Fruit fly (Drosophila melanogaster) whole organism, embryonic: ENCODE data around the gene Gr89a.

Experiments used
- Adf1 ChIP-seq: fragments of 200-800 bp; sonication (Bioruptor generic); IDR thresholded peaks from 2 replicates; pipeline ENCODE4 v1.3.6; 2022; ENCODE audit warnings: missing biosample characterization, missing genetic modification characterization
- CG10959 ChIP-seq: fragments of 200-800 bp; sonication (Bioruptor generic); IDR thresholded peaks from 2 replicates; pipeline ENCODE4 v1.3.6; 2022; ENCODE audit warnings: missing biosample characterization, missing genetic modification characterization
- CG11456 ChIP-seq: fragments of 200-800 bp; sonication (Bioruptor generic); IDR thresholded peaks from 3 replicates; pipeline ENCODE4 v1.3.6; 2022; ENCODE audit warnings: missing biosample characterization, missing genetic modification characterization
- CG12219 ChIP-seq: fragments of 200-800 bp; sonication (Bioruptor generic); optimal IDR thresholded peaks from 3 replicates; lab custom pipeline; 2018; ENCODE audit warnings: missing biosample characterization, mild to moderate bottlenecking, missing genetic modification characterization
- CG1233 ChIP-seq: fragments of 200-800 bp; sonication (Bioruptor generic); optimal IDR thresholded peaks from 4 replicates; lab custom pipeline; 2018; ENCODE audit warnings: missing biosample characterization, mild to moderate bottlenecking, missing genetic modification characterization
- CG12391 ChIP-seq: fragments of 200-800 bp; sonication (Bioruptor generic); optimal IDR thresholded peaks from 3 replicates; lab custom pipeline; 2018; ENCODE audit warnings: missing biosample characterization, mild to moderate bottlenecking, missing genetic modification characterization, moderate library complexity
- CG13775 ChIP-seq: fragments of 200-800 bp; sonication (Bioruptor generic); optimal IDR thresholded peaks from 3 replicates; lab custom pipeline; 2017; ENCODE audit warnings: missing biosample characterization, mild to moderate bottlenecking, missing genetic modification characterization
- CG1603 ChIP-seq: fragments of 200-800 bp; sonication (Bioruptor generic); optimal IDR thresholded peaks from 2 replicates; lab custom pipeline; 2019; ENCODE audit warnings: missing biosample characterization, mild to moderate bottlenecking, missing genetic modification characterization, moderate library complexity
- CG16863 ChIP-seq: fragments of 200-800 bp; sonication (Bioruptor generic); optimal IDR thresholded peaks from 3 replicates; lab custom pipeline; 2016; ENCODE audit warnings: missing biosample characterization, missing genetic modification characterization
- CG17186 ChIP-seq: fragments of 200-800 bp; sonication (Bioruptor generic); optimal IDR thresholded peaks from 3 replicates; lab custom pipeline; 2017; ENCODE audit warnings: missing biosample characterization, missing genetic modification reagents, missing genetic modification characterization
- CG17328 ChIP-seq: fragments of 200-800 bp; sonication (Bioruptor generic); IDR thresholded peaks from 2 replicates; pipeline ENCODE4 v1.3.6; 2022; ENCODE audit warnings: missing biosample characterization, missing genetic modification characterization
- CG18011 ChIP-seq: fragments of 200-800 bp; sonication (Bioruptor generic); optimal IDR thresholded peaks from 2 replicates; lab custom pipeline; 2017; ENCODE audit warnings: missing biosample characterization, missing genetic modification characterization, mild to moderate bottlenecking, moderate library complexity, missing genotype
- CG18262 ChIP-seq: fragments of 200-800 bp; optimal IDR thresholded peaks from 3 replicates; lab custom pipeline; 2019; ENCODE audit warnings: missing biosample characterization, mild to moderate bottlenecking, missing genetic modification characterization, moderate library complexity
- CG2889 ChIP-seq: fragments of 200-800 bp; sonication (Bioruptor generic); IDR thresholded peaks from 3 replicates; pipeline ENCODE4 v1.3.6; 2022; ENCODE audit warnings: missing biosample characterization, missing genetic modification characterization
- CG3065 ChIP-seq: fragments of 200-800 bp; sonication (Bioruptor generic); optimal IDR thresholded peaks from 2 replicates; lab custom pipeline; 2016; ENCODE audit warnings: missing biosample characterization, missing genetic modification characterization
- CG33213 ChIP-seq: fragments of 200-800 bp; sonication (Bioruptor generic); optimal IDR thresholded peaks from 3 replicates; lab custom pipeline; 2016; ENCODE audit warnings: missing biosample characterization, missing genetic modification characterization
- CG6689 ChIP-seq: fragments of 200-800 bp; sonication (Bioruptor generic); IDR thresholded peaks from 2 replicates; pipeline ENCODE4 v1.3.6; 2022; ENCODE audit warnings: missing biosample characterization, missing genetic modification characterization
- CG6854 ChIP-seq: fragments of 200-800 bp; sonication (Bioruptor generic); optimal IDR thresholded peaks from 3 replicates; lab custom pipeline; 2017; ENCODE audit warnings: missing biosample characterization, mild to moderate bottlenecking, missing genetic modification characterization
- CG7357 ChIP-seq: fragments of 200-800 bp; sonication (Bioruptor generic); IDR thresholded peaks from 3 replicates; pipeline ENCODE4 v1.3.6; 2022; ENCODE audit warnings: missing biosample characterization, missing genetic modification characterization
- CG8359 ChIP-seq: fragments of 200-800 bp; sonication (Bioruptor generic); optimal IDR thresholded peaks from 2 replicates; lab custom pipeline; 2017; ENCODE audit warnings: missing biosample characterization, mild to moderate bottlenecking, missing genetic modification characterization, borderline replicate concordance
- CTCF ChIP-seq: fragments of 200-800 bp; sonication (Bioruptor generic); optimal IDR thresholded peaks from 2 replicates; lab custom pipeline; 2017; ENCODE audit warnings: missing biosample characterization, mild to moderate bottlenecking, missing genetic modification characterization, moderate library complexity
- Camta ChIP-seq: fragments of 200-800 bp; sonication (Bioruptor generic); optimal IDR thresholded peaks from 2 replicates; lab custom pipeline; 2016; ENCODE audit warnings: missing biosample characterization, missing genetic modification characterization
- Deaf1 ChIP-seq: fragments of 200-800 bp; optimal IDR thresholded peaks from 3 replicates; lab custom pipeline; 2019; ENCODE audit warnings: missing biosample characterization, mild to moderate bottlenecking, missing genetic modification characterization, moderate library complexity
- Dfd ChIP-seq, 2 experiments: fragments of >200 bp; optimal IDR thresholded peaks; 2 replicates each; lab custom pipeline; 2017; ENCODE audit warnings: missing biosample characterization in 2 of 2, missing genetic modification characterization in 2 of 2
- Eip74EF ChIP-seq, 2 experiments: fragments of 200-800 bp in 1 of 2; fragments of >200 bp in 1 of 2; sonication (Bioruptor generic) in 1 of 2; optimal IDR thresholded peaks; 2 replicates each; lab custom pipeline; 2017 to 2019; ENCODE audit warnings: missing biosample characterization in 2 of 2, missing genetic modification characterization in 2 of 2, mild to moderate bottlenecking in 1 of 2, moderate library complexity in 1 of 2
- Gug ChIP-seq: fragments of 200-800 bp; sonication (Bioruptor generic); IDR thresholded peaks from 4 replicates; pipeline ENCODE4 v1.3.6; 2022; ENCODE audit warnings: missing biosample characterization, missing genetic modification characterization
- Opbp ChIP-seq: fragments of 200-800 bp; sonication (Bioruptor generic); IDR thresholded peaks from 3 replicates; pipeline ENCODE4 v1.3.6; 2022; ENCODE audit warnings: missing biosample characterization, missing genetic modification characterization; ENCODE audit not compliant: partially characterized antibody
- PHDP ChIP-seq: fragments of 200-800 bp; sonication (Bioruptor generic); optimal IDR thresholded peaks from 3 replicates; lab custom pipeline; 2018; ENCODE audit warnings: missing biosample characterization, mild to moderate bottlenecking, missing genetic modification characterization, moderate library complexity
- Poxn ChIP-seq: fragments of 200-800 bp; sonication (Bioruptor generic); IDR thresholded peaks from 2 replicates; pipeline ENCODE4 v1.3.6; 2022; ENCODE audit warnings: missing biosample characterization, missing genetic modification characterization
- abd-A ChIP-seq: fragments of 200-800 bp; sonication (Bioruptor generic); optimal IDR thresholded peaks from 3 replicates; lab custom pipeline; 2019; ENCODE audit warnings: missing biosample characterization, mild to moderate bottlenecking, missing genetic modification characterization, moderate library complexity
- bsh ChIP-seq, 2 experiments: fragments of 200-800 bp; sonication (Bioruptor generic); optimal IDR thresholded peaks; 2 replicates each; lab custom pipeline; 2017 to 2018; ENCODE audit warnings: mild to moderate bottlenecking in 2 of 2, missing biosample characterization in 2 of 2, missing genetic modification characterization in 2 of 2, moderate library complexity in 1 of 2
- chm ChIP-seq: fragments of 200-800 bp; sonication (Bioruptor generic); IDR thresholded peaks from 2 replicates; pipeline ENCODE4 v1.3.6; 2022; ENCODE audit warnings: missing biosample characterization, missing genetic modification characterization
- dysf ChIP-seq: fragments of 200-800 bp; sonication (Bioruptor generic); IDR thresholded peaks from 3 replicates; pipeline ENCODE4 v1.3.6; 2022; ENCODE audit warnings: missing biosample characterization, missing genetic modification characterization
- ems ChIP-seq: fragments of 200-800 bp; sonication (Bioruptor generic); optimal IDR thresholded peaks from 3 replicates; lab custom pipeline; 2016; ENCODE audit warnings: missing biosample characterization, missing genetic modification characterization
- eve ChIP-seq, 2 experiments: fragments of >200 bp; optimal IDR thresholded peaks; 2 replicates each; lab custom pipeline; 2017; ENCODE audit warnings: missing biosample characterization in 2 of 2, missing genetic modification characterization in 2 of 2
- ftz-f1 ChIP-seq: fragments of 200-800 bp; sonication (Bioruptor generic); optimal IDR thresholded peaks from 2 replicates; lab custom pipeline; 2016; ENCODE audit warnings: missing biosample characterization, missing genetic modification characterization
- fu2 ChIP-seq: fragments of 200-800 bp; sonication (Bioruptor generic); optimal IDR thresholded peaks from 2 replicates; lab custom pipeline; 2016; ENCODE audit warnings: missing biosample characterization, missing genetic modification characterization
- gfzf ChIP-seq: fragments of 200-800 bp; sonication (Bioruptor generic); optimal IDR thresholded peaks from 2 replicates; lab custom pipeline; 2016; ENCODE audit warnings: missing biosample characterization, mild to moderate bottlenecking, missing genetic modification characterization, moderate library complexity
- her ChIP-seq: fragments of 200-800 bp; sonication (Bioruptor generic); optimal IDR thresholded peaks from 2 replicates; lab custom pipeline; 2016; ENCODE audit warnings: missing biosample characterization, missing genetic modification characterization
- nau ChIP-seq: fragments of 200-800 bp; sonication (Bioruptor generic); optimal IDR thresholded peaks from 3 replicates; lab custom pipeline; 2017; ENCODE audit warnings: missing biosample characterization, mild to moderate bottlenecking, missing genetic modification characterization, missing genetic modification reagents
- pros ChIP-seq: fragments of 200-800 bp; sonication (Bioruptor generic); optimal IDR thresholded peaks from 3 replicates; lab custom pipeline; 2019; ENCODE audit warnings: missing biosample characterization, mild to moderate bottlenecking, missing genetic modification characterization, moderate library complexity
- salm ChIP-seq: fragments of 200-800 bp; sonication (Bioruptor generic); optimal IDR thresholded peaks from 2 replicates; lab custom pipeline; 2018; ENCODE audit warnings: missing biosample characterization, mild to moderate bottlenecking, missing genetic modification characterization
- sima ChIP-seq: fragments of 200-800 bp; sonication (Bioruptor generic); optimal IDR thresholded peaks from 2 replicates; lab custom pipeline; 2016; ENCODE audit warnings: missing biosample characterization, missing genetic modification characterization
- sob ChIP-seq: fragments of 200-800 bp; sonication (Bioruptor generic); IDR thresholded peaks from 2 replicates; pipeline ENCODE4 v1.3.6; 2022; ENCODE audit warnings: missing biosample characterization, missing genetic modification characterization
- toy ChIP-seq: fragments of 200-800 bp; sonication (Bioruptor generic); IDR thresholded peaks from 2 replicates; pipeline ENCODE4 v1.3.6; 2022; ENCODE audit warnings: missing biosample characterization, missing genetic modification characterization
- vfl ChIP-seq: fragments of 200-800 bp; sonication (Bioruptor generic); optimal IDR thresholded peaks from 2 replicates; lab custom pipeline; 2016; ENCODE audit warnings: missing biosample characterization, missing genetic modification characterization

Gene Gr89a

DNA sequence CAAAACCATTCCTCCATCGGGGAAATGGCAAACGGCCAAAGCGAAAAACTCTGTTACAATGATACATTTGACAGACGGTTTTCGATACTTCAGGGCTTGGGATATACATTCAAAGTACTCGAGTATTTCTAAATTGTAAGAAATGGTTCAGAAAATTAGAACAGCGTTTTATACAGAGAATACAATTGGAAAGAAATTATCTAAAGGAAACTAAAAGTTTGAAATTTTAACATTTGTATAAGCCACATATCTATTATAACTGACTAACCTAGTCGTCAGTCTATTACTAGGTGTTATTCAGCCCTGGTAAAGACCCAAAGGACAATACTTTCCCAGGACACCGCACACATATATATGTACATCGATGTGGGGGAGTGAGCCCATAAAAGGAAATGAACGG is 22.3 kb downstream of the Gr89a start (continued):
- TF ChIP-seq salm (tag; lab: Kevin White, UChicago) (no peak), CG18262 (peak; percentile 49)

DNA sequence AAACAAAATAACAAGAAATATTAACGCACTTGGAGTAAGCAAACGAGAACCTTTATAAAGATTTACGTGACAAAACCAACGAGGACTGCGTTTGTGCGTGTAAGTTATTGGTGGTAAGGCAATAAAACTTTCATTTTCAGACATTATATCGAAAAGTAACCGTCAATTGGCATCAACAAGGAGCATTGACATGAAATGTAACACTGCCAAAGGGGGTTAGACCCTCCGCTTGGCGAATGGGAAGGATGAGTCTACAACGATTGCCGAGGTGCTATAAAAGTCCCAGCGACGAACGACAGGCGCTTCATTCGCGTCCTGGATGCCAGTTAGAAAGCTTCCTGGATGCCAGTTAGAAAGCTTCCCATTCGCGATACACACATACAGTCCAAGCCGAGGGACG is 26.5 kb downstream of the Gr89a start, which contains the start of gene Gyc89Da:
Gene Gyc89Da, plus strand, starts transcription at position 301 of the 400 bp plus-strand sequence.
- TF ChIP-seq Deaf1 (tag; lab: Kevin White, UChicago) (peak; percentile 15), CG11456 (GFP tag; lab: Robert Waterston, UW) (0 out of 3 replicates have a peak, but pooled peaks have one; percentile 30), gfzf (GFP tag; lab: Kevin White, UChicago) (no peak)

DNA sequence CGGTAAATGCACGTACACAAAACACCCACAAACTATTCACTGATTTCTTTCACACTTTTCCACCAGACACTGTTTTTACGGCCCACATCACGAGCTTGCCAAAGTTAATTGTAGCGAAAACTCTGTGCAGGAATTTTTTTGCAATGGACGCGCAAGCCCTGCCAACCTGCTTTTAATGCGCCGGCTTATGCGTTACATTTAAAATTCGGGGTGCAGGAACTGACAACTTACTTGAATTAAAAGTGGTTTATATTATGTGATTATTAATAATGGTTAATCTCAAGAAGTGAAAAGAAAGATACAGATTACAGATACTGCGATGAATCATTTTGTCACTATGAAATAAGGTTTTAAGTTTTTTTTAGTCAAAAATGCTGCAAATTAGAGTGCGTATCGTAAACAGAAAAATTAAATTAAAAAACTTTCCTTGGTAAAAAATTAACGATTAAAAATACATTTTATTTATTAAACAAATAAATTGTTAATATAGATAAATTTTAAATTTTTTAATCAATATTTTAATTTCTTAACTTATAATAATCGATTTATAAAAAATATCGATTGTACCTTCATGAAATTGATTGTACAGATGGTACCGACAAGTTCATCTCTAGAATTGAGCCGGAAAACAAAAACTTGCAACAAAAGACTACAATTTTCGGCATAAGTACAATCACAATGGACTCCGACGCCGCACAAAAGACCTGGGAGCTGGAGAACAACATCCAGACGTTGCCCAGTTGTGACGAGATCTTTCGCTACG is 29.1 kb downstream of the Gr89a start, which contains the start of the genes CG42232 and CSN5:
Gene CG42232, minus strand, starts transcription at position 163 of the 763 bp plus-strand sequence.
Gene CSN5, plus strand, starts transcription at position 599 of the 763 bp plus-strand sequence.
- TF ChIP-seq dysf (GFP tag; lab: Robert Waterston, UW) (0 out of 3 replicates have a peak, but pooled peaks have one; percentile 19), CG18011 (GFP tag; lab: Kevin White, UChicago) (no peak), CG16863 (GFP tag; lab: Kevin White, UChicago) (peak; percentile 39), CG2889 (no peak), CG6689 (peak; percentile 59), PHDP (tag; lab: Kevin White, UChicago) (no peak), CG33213 (GFP tag; lab: Kevin White, UChicago) (no peak), CG3065 (no peak), CG6854 (no peak), Opbp (no peak; the same call in 2 of the 3 replicates), pros (GFP tag; lab: Kevin White, UChicago) (no peak), Camta (GFP tag; lab: Kevin White, UChicago) (peak; percentile 22), bsh (GFP tag; optimal IDR thresholded peaks at IDR 0.05; lab: Kevin White, UChicago) (no peak), Poxn (no peak), eve (GFP tag; optimal IDR thresholded peaks at IDR 0.05; lab: Kevin White, UChicago) (no peak), CG10959 (GFP tag; lab: Robert Waterston, UW) (no peak), Eip74EF (GFP tag; optimal IDR thresholded peaks at IDR 0.05; lab: Kevin White, UChicago) (no peak), sob (GFP tag; lab: Robert Waterston, UW) (0 out of 2 replicates have a peak, but pooled peaks have one; percentile 18), CG12219 (GFP tag; lab: Kevin White, UChicago) (no peak), CG17328 (GFP tag; lab: Robert Waterston, UW) (peak; percentile 44; the same call in 1 of the 2 replicates), abd-A (tag; lab: Kevin White, UChicago) (no peak), CG12391 (peak; percentile 82), CG13775 (peak; percentile 80), Adf1 (GFP tag; lab: Robert Waterston, UW) (no peak), sima (no peak), nau (GFP tag; lab: Kevin White, UChicago) (no peak), CTCF (GFP tag; lab: Kevin White, UChicago) (no peak), Dfd (GFP tag; optimal IDR thresholded peaks at IDR 0.05; lab: Kevin White, UChicago) (no peak), CG8359 (GFP tag; lab: Kevin White, UChicago) (no peak), ems (GFP tag; lab: Kevin White, UChicago) (peak; percentile 44), CG1603 (no peak), her (no peak), vfl (GFP tag; lab: Kevin White, UChicago) (no peak), CG7357 (GFP tag; lab: Robert Waterston, UW) (no peak; the same call in 2 of the 3 replicates), fu2 (GFP tag; lab: Kevin White, UChicago) (no peak), Gug (GFP tag; lab: Robert Waterston, UW) (no peak; the same call in 3 of the 4 replicates), ftz-f1 (GFP tag; lab: Kevin White, UChicago) (no peak), toy (GFP tag; lab: Robert Waterston, UW) (no peak), CG1233 (GFP tag; lab: Kevin White, UChicago) (no peak), chm (no peak), CG17186 (GFP tag; lab: Kevin White, UChicago) (peak; percentile 58)
